Worm (Caenorhabditis elegans): ENCODE results near the gene B0035.22.

DNA sequence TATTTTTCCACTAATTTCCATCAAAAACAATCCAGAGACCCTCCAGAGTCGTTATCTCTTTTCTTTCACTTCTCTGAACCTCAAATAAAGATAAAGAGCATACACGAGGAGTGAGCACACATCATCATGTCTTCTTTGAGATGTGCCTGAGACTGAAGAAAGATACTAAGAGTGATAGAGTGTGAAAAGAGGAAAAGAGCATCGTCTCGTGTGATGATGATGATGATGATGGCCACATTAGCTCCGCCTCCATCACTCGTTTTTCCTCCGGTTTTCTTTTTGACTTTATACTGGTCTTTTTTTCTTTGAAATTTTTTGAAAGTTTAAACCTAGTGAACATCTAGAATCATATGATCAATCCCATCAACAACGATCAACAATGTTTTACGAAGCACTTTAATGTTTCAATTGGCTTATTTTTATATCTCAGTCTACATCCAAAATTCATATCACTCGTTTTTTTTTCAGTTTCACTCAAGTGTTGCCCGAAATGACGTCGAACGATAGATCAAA, 39.0 kb downstream of the B0035.22 start, which contains the start of gene T01G1.2:
- TF ChIP-seq nhr-12 (tag; optimal IDR thresholded peaks at IDR 0.05), result no peak
- TF ChIP-seq unc-62 (GFP tag; optimal IDR thresholded peaks at IDR 0.05), result peak; percentile 55
- TF ChIP-seq blmp-1 (tag; optimal IDR thresholded peaks at IDR 0.05), result no peak
- no peak for TF ChIP-seq nhr-2 (tag; optimal IDR thresholded peaks at IDR 0.05)
- TF ChIP-seq pha-4 (tag; optimal IDR thresholded peaks at IDR 0.05), result no peak
- TF ChIP-seq ztf-11 (tag; optimal IDR thresholded peaks at IDR 0.05), result no peak
- no peak for TF ChIP-seq nhr-237 (tag; optimal IDR thresholded peaks at IDR 0.05)
- TF ChIP-seq nhr-76 (tag; optimal IDR thresholded peaks at IDR 0.05), result no peak
- no peak for TF ChIP-seq snpc-4 (tag; optimal IDR thresholded peaks at IDR 0.05)
- TF ChIP-seq mep-1 (tag; optimal IDR thresholded peaks at IDR 0.05), result no peak
- no peak for TF ChIP-seq sptf-1 (tag; optimal IDR thresholded peaks at IDR 0.05)
- TF ChIP-seq mab-5 (tag; optimal IDR thresholded peaks at IDR 0.05), result no peak

Measured in whole organism, mixed stage, embryonic.